Worm (Caenorhabditis elegans): Measurements from ENCODE around the gene egl-36.

DNA sequence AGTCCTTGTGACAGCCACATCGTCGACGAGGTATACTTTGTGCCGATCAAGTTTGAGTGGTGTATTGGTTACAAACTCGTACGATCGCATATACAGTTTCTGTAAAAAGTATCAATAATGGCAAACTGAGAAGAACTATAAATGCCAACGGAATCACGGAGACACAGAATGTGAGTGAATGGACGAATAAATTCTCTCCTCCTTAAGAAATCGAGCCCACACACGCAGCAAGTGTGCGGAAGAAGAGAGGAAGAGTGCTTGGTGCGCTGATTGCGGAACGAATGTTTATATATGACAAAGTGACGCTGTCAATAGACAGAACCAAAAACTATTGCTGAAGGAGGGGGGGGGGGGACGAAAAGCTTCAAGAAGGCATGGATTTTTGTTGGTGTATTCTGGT is 22.4 kb upstream of the egl-36 start, which contains the start of gene rhgf-1:
- TF ChIP-seq nhr-237 (tag; optimal IDR thresholded peaks at IDR 0.05) (no peak), lin-13 (tag; optimal IDR thresholded peaks at IDR 0.05) (no peak), flh-1 (GFP tag; optimal IDR thresholded peaks at IDR 0.05) (no peak), unc-120 (tag; optimal IDR thresholded peaks at IDR 0.05; ENCODE audit: poor library complexity, severe bottlenecking) (no peak), snpc-4 (tag; optimal IDR thresholded peaks at IDR 0.05) (no peak), unc-62 (GFP tag; optimal IDR thresholded peaks at IDR 0.05) (no peak), nhr-28 (tag; optimal IDR thresholded peaks at IDR 0.05) (no peak), ceh-83 (GFP tag; optimal IDR thresholded peaks at IDR 0.05) (no peak), elt-1 (tag; optimal IDR thresholded peaks at IDR 0.05; ENCODE audit: borderline replicate concordance, insufficient read depth) (no peak), nhr-2 (tag; optimal IDR thresholded peaks at IDR 0.05) (no peak), mep-1 (tag; optimal IDR thresholded peaks at IDR 0.05) (no peak), lsy-2 (tag; optimal IDR thresholded peaks at IDR 0.05) (no peak), nhr-76 (tag; optimal IDR thresholded peaks at IDR 0.05) (no peak)
